Worm (Caenorhabditis elegans) whole organism, L2 larva: ENCODE measurements around the gene vav-1.

Experiments
- C34F6.9 ChIP-seq: fragments of 150-350 bp; optimal IDR thresholded peaks from 2 replicates; lab custom pipeline; 2014; ENCODE audit warnings: missing biosample characterization, missing genetic modification characterization
- F13H6.1 ChIP-seq: sonication (generic microtip); optimal IDR thresholded peaks from 2 replicates; lab custom pipeline; 2016; ENCODE audit warnings: missing genetic modification characterization, missing compliant biosample characterization
- R02D3.7 ChIP-seq: fragments of 150-350 bp; optimal IDR thresholded peaks from 2 replicates; lab custom pipeline; 2014; ENCODE audit warnings: missing biosample characterization, missing genetic modification characterization
- Y55F3AM.14 ChIP-seq: fragments of 200-800 bp; sonication (Bioruptor generic); optimal IDR thresholded peaks from 2 replicates; lab custom pipeline; 2018; ENCODE audit warnings: mild to moderate bottlenecking, missing genetic modification characterization, missing compliant biosample characterization
- aly-2 ChIP-seq: fragments of 150-350 bp; optimal IDR thresholded peaks from 2 replicates; lab custom pipeline; 2014; ENCODE audit warnings: missing biosample characterization, missing genetic modification characterization
- blmp-1 ChIP-seq: sonication (generic microtip); optimal IDR thresholded peaks from 2 replicates; lab custom pipeline; 2017; ENCODE audit warnings: missing genetic modification characterization, mild to moderate bottlenecking, missing compliant biosample characterization, antibody characterized with exemption, moderate library complexity; ENCODE audit not compliant: insufficient read depth
- ceh-16 ChIP-seq: fragments of 150-350 bp; optimal IDR thresholded peaks from 2 replicates; lab custom pipeline; 2014; ENCODE audit warnings: missing biosample characterization, missing genetic modification characterization
- ceh-82 ChIP-seq: fragments of 150-350 bp; optimal IDR thresholded peaks from 2 replicates; lab custom pipeline; 2014; ENCODE audit warnings: missing biosample characterization, missing genetic modification characterization
- crh-2 ChIP-seq: sonication (generic microtip); optimal IDR thresholded peaks from 2 replicates; lab custom pipeline; 2017; ENCODE audit warnings: missing biosample characterization, missing genetic modification characterization
- dmd-4 ChIP-seq: sonication (generic microtip); optimal IDR thresholded peaks from 2 replicates; lab custom pipeline; 2017; ENCODE audit warnings: missing biosample characterization, missing genetic modification characterization
- elt-1 ChIP-seq: fragments of 150-350 bp; optimal IDR thresholded peaks from 2 replicates; lab custom pipeline; 2014; ENCODE audit warnings: missing biosample characterization, missing genetic modification characterization
- fos-1 ChIP-seq: fragments of 150-350 bp; optimal IDR thresholded peaks from 2 replicates; lab custom pipeline; 2014; ENCODE audit warnings: missing biosample characterization, missing genetic modification characterization
- lin-11 ChIP-seq: fragments of 150-350 bp; sonication (generic microtip); optimal IDR thresholded peaks from 2 replicates; lab custom pipeline; 2014; ENCODE audit warnings: missing biosample characterization, missing genetic modification characterization, inconsistent platforms, mixed read lengths
- lsy-2 ChIP-seq, 2 experiments: fragments of 150-350 bp in 1 of 2; sonication (generic microtip) in 1 of 2; optimal IDR thresholded peaks; 2 replicates each; lab custom pipeline; 2014 to 2017; ENCODE audit warnings: missing biosample characterization in 2 of 2, missing genetic modification characterization in 2 of 2
- mab-5 ChIP-seq: fragments of 150-350 bp; optimal IDR thresholded peaks from 2 replicates; lab custom pipeline; 2014; ENCODE audit warnings: missing biosample characterization, missing genetic modification characterization
- nhr-11 ChIP-seq: fragments of 150-350 bp; optimal IDR thresholded peaks from 2 replicates; lab custom pipeline; 2014; ENCODE audit warnings: missing biosample characterization, missing genetic modification characterization
- nhr-12 ChIP-seq: fragments of 150-350 bp; optimal IDR thresholded peaks from 2 replicates; lab custom pipeline; 2014; ENCODE audit warnings: missing biosample characterization, missing genetic modification characterization
- nhr-129 ChIP-seq: fragments of 150-350 bp; optimal IDR thresholded peaks from 2 replicates; lab custom pipeline; 2014; ENCODE audit warnings: missing biosample characterization, missing genetic modification characterization
- nhr-21 ChIP-seq: fragments of 150-350 bp; optimal IDR thresholded peaks from 2 replicates; lab custom pipeline; 2014; ENCODE audit warnings: missing biosample characterization, missing genetic modification characterization
- nhr-23 ChIP-seq: fragments of 150-350 bp; optimal IDR thresholded peaks from 2 replicates; lab custom pipeline; 2014; ENCODE audit warnings: missing biosample characterization, missing genetic modification reagents, missing genetic modification characterization
- nhr-237 ChIP-seq: fragments of 150-350 bp; optimal IDR thresholded peaks from 2 replicates; lab custom pipeline; 2014; ENCODE audit warnings: missing biosample characterization, missing genetic modification characterization
- nhr-6 ChIP-seq: fragments of 150-350 bp; optimal IDR thresholded peaks from 2 replicates; lab custom pipeline; 2014; ENCODE audit warnings: missing biosample characterization, missing genetic modification characterization
- nhr-77 ChIP-seq: fragments of 150-350 bp; optimal IDR thresholded peaks from 2 replicates; lab custom pipeline; 2014; ENCODE audit warnings: missing biosample characterization, missing genetic modification characterization
- peb-1 ChIP-seq: fragments of 150-350 bp; optimal IDR thresholded peaks from 2 replicates; lab custom pipeline; 2014; ENCODE audit warnings: missing biosample characterization, missing genetic modification characterization
- sem-4 ChIP-seq: fragments of 150-350 bp; optimal IDR thresholded peaks from 2 replicates; lab custom pipeline; 2014; ENCODE audit warnings: missing biosample characterization, missing genetic modification reagents, missing genetic modification characterization
- skn-1 ChIP-seq: sonication (generic microtip); optimal IDR thresholded peaks from 2 replicates; lab custom pipeline; 2017; ENCODE audit warnings: missing biosample characterization, missing genetic modification characterization
- sma-3 ChIP-seq: sonication (generic microtip); optimal IDR thresholded peaks from 2 replicates; lab custom pipeline; 2016; ENCODE audit warnings: missing genetic modification reagents, missing genetic modification characterization, missing compliant biosample characterization
- sma-9 ChIP-seq, 2 experiments: fragments of 150-350 bp in 1 of 2; sonication (generic microtip) in 1 of 2; optimal IDR thresholded peaks; 2 replicates each; lab custom pipeline; 2014 to 2016; ENCODE audit warnings: missing genetic modification characterization in 2 of 2, mild to moderate bottlenecking in 1 of 2, missing biosample characterization in 1 of 2, missing compliant biosample characterization in 1 of 2, missing genetic modification reagents in 1 of 2, moderate library complexity in 1 of 2
- snpc-4 ChIP-seq: fragments of 150-350 bp; optimal IDR thresholded peaks from 2 replicates; lab custom pipeline; 2014; ENCODE audit warnings: missing biosample characterization, missing genetic modification characterization
- unc-39 ChIP-seq: fragments of 150-350 bp; optimal IDR thresholded peaks from 2 replicates; lab custom pipeline; 2014; ENCODE audit warnings: missing biosample characterization, missing genetic modification characterization
- unc-62 ChIP-seq: fragments of 150-350 bp; optimal IDR thresholded peaks from 2 replicates; lab custom pipeline; 2014; ENCODE audit warnings: missing biosample characterization, missing genetic modification reagents, missing genetic modification characterization
- zag-1 ChIP-seq: fragments of 150-350 bp; optimal IDR thresholded peaks from 2 replicates; lab custom pipeline; 2014; ENCODE audit warnings: missing biosample characterization, missing genetic modification characterization
- ztf-1 ChIP-seq: fragments of 200-800 bp; sonication (Bioruptor generic); conservative IDR thresholded peaks from 2 replicates; pipeline ENCODE4 v1.3.6; 2022; ENCODE audit warnings: missing genetic modification characterization, missing compliant biosample characterization
- ztf-11 ChIP-seq: sonication (generic microtip); optimal IDR thresholded peaks from 2 replicates; lab custom pipeline; 2017; ENCODE audit warnings: missing biosample characterization, missing genetic modification characterization
- ztf-4 ChIP-seq: fragments of 150-350 bp; optimal IDR thresholded peaks from 2 replicates; lab custom pipeline; 2014; ENCODE audit warnings: missing biosample characterization, missing genetic modification characterization

Gene vav-1

DNA sequence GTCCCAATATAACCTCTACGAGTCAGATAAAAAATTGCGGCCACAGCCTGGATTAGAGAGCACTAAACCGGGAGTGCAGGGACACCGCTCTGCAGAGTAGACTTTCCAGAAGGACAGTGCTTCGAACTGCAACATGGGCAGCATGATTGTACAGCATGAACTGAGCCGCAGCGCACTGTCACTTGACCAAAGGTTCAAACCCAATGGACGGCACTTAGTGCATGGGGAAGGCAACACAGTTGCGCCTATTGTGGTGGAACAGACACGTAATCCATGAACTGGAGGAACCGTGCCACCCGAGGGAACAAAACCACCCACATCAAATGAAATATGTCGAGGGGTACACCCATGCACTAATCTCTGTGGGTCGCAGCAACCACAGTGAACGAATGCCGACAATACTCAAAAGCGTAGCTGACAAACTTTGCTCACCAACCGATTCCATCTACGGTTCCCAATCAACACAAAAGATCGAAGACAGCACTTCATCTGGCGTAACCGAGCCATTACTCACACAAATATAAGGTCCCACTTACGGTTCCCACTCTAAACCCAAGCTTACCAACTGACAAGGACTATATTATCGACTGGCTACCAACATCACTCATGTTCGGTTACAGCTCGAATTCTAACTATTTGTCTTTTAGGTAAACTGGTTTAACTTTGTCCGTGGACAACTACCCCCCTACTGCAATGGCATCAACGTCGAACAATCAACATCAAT lies 36.4 kb downstream of the vav-1 start:
- TF ChIP-seq sma-9 (GFP tag; optimal IDR thresholded peaks at IDR 0.05; lab: Kevin White, UChicago) (no peak), sma-9 (tag; optimal IDR thresholded peaks at IDR 0.05; lab: Kevin White, UChicago) (no peak), F13H6.1 (tag; lab: Kevin White, UChicago) (no peak), aly-2 (tag; lab: Kevin White, UChicago) (no peak), dmd-4 (tag; lab: Kevin White, UChicago) (no peak), sem-4 (tag; lab: Kevin White, UChicago) (no peak), nhr-77 (no peak), nhr-21 (tag; lab: Kevin White, UChicago) (no peak), zag-1 (tag; lab: Kevin White, UChicago) (no peak), nhr-12 (tag; lab: Kevin White, UChicago) (no peak), nhr-237 (tag; lab: Kevin White, UChicago) (no peak), nhr-23 (no peak), ceh-16 (tag; lab: Kevin White, UChicago) (no peak), ztf-1 (no peak), sma-3 (GFP tag; lab: Kevin White, UChicago) (no peak), nhr-11 (tag; lab: Kevin White, UChicago) (no peak), lin-11 (no peak), R02D3.7 (tag; lab: Kevin White, UChicago) (no peak), nhr-129 (tag; lab: Kevin White, UChicago) (no peak)
- TF ChIP-seq, all 48 proteins: peak for 0

DNA sequence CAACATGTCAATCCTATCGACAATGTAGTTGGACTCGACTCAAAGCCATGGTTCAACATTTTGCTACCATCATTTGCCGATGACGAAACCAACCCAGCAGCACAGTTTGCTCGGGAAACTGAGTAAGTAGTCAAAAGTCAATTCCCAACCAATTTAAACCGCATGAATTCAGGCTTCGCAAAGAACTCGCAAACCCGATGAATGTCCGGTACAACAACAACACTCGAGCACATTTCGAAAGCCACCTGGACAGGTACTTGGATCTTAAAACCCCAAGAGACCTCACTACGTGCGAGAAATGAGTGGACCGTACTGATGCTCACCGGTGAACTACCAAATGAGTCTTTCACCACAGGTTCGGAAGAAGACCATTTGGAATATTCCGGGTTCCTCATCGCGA lies 37.9 kb downstream of the vav-1 start:
- TF ChIP-seq peb-1 (no peak), ceh-16 (tag; lab: Kevin White, UChicago) (no peak), skn-1 (no peak), sma-3 (GFP tag; lab: Kevin White, UChicago) (no peak), mab-5 (tag; lab: Kevin White, UChicago) (no peak), elt-1 (no peak)

DNA sequence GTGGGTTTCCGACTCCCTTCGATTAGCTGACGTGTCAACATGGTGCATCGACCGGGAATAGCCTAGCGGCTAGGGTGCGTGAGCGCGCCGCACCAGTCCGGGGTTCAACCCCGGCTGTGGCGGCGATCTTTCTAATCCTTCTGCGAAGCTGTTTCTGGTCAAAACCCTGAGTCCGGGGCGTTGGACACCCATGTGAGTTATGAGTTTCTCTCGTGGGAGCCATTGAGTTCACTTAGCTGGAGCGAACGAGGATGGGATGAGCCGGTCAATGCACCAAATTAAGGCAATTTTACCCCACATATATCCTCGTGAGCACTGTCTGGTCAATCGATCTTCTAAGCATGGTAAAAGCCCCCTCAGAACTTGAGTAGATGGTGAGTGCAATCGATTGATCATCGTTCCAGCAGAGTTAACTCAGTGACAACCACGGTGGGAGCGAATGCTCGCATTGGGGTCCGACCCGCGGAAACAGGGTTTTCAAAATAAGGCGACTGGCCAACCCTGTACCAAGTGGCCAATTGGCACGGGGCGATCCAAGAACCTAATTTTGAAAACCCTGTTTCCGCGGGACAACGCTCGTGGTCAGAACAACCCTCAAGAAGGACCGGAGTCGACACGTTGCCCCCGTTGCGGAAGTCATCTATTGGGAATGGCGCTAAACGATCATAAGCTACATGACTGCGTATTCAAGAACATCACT lies 40.0 kb downstream of the vav-1 start, which contains the start of gene Y81B9A.1:
TSS of gene Y81B9A.1 (plus strand) at position 650 of the 700 bp plus-strand sequence.
- TF ChIP-seq unc-62 (GFP tag; lab: Kevin White, UChicago) (no peak), sma-3 (GFP tag; lab: Kevin White, UChicago) (no peak), unc-39 (tag; lab: Kevin White, UChicago) (no peak), dmd-4 (tag; lab: Kevin White, UChicago) (no peak), nhr-12 (tag; lab: Kevin White, UChicago) (no peak), ztf-4 (tag; lab: Kevin White, UChicago) (no peak), peb-1 (no peak), ztf-11 (tag; lab: Kevin White, UChicago) (no peak), snpc-4 (tag; lab: Kevin White, UChicago) (no peak), Y55F3AM.14 (no peak), ceh-82 (tag; lab: Kevin White, UChicago) (no peak), nhr-6 (tag; lab: Kevin White, UChicago) (no peak), lsy-2 (tag; optimal IDR thresholded peaks at IDR 0.05; lab: Kevin White, UChicago) (no peak), nhr-23 (no peak), fos-1 (tag; lab: Kevin White, UChicago) (no peak), lin-11 (no peak), crh-2 (no peak)

DNA sequence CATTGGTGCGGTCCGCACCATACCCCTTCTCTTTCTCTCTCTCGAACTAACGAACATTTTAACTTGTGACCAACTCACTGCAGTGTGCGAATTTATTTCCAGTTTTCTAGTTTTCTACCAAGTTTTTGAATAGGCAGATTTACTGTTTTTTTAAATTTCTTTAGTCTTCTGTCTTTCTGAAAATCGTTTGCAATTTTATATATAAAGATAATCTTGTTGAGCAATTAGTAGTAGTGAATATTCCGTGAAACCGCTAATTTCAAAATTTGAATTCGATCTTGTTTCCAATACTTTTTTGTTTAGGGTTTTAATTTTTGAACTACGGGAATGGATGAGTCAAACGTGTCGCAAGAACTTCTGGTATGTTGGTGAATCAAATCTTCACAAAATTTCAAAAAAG lies 48.1 kb downstream of the vav-1 start, which contains the start of gene Y81B9A.2:
TSS of gene Y81B9A.2 (plus strand) at position 301 of the 400 bp plus-strand sequence.
- TF ChIP-seq nhr-23: no peak
- TF ChIP-seq ztf-11 (tag; lab: Kevin White, UChicago): no peak

DNA sequence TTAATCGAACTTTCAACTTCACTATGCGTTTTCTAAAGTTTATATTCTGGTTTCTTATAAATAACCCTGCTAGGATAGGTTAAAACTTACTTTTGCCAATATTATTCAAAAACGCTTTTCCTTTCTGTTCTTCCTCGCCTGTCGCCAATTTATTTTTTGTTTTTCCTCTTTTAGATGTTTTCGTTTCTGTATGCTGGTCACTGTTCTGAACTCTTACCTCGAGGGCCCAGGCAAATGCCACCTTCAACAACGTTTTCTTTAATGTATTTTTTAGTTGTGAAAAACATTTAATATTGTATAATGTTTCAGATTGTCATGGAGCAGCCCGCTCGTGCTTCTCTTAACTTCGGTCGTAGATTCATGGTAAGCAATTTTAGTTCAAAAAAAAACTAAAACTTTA lies 49.8 kb downstream of the vav-1 start, which contains the start of gene Y81B9A.3:
TSS of gene Y81B9A.3 (plus strand) at position 301 of the 400 bp plus-strand sequence.
- TF ChIP-seq F13H6.1 (tag; lab: Kevin White, UChicago) (no peak), dmd-4 (tag; lab: Kevin White, UChicago) (no peak), ceh-82 (tag; lab: Kevin White, UChicago) (no peak), blmp-1 (tag; lab: Kevin White, UChicago) (no peak), snpc-4 (tag; lab: Kevin White, UChicago) (no peak), nhr-6 (tag; lab: Kevin White, UChicago) (no peak), ztf-11 (tag; lab: Kevin White, UChicago) (no peak), aly-2 (tag; lab: Kevin White, UChicago) (no peak), nhr-237 (tag; lab: Kevin White, UChicago) (no peak), sma-9 (GFP tag; optimal IDR thresholded peaks at IDR 0.05; lab: Kevin White, UChicago) (no peak), sma-9 (tag; optimal IDR thresholded peaks at IDR 0.05; lab: Kevin White, UChicago) (no peak), nhr-12 (tag; lab: Kevin White, UChicago) (no peak), C34F6.9 (tag; lab: Kevin White, UChicago) (no peak), nhr-21 (tag; lab: Kevin White, UChicago) (no peak)
